Worm (Caenorhabditis elegans) whole organism, L1 larva: ENCODE results near the gene osta-1.

Source experiments
- fkh-10 ChIP-seq: sonication (generic microtip); optimal IDR thresholded peaks from 2 replicates; lab custom pipeline; 2017; ENCODE audit warnings: missing biosample characterization, missing genetic modification reagents, missing genetic modification characterization
- nhr-237 ChIP-seq: fragments of 150-350 bp; optimal IDR thresholded peaks from 2 replicates; lab custom pipeline; 2014; ENCODE audit warnings: missing biosample characterization, missing genetic modification characterization
- pqm-1 ChIP-seq: sonication (generic microtip); optimal IDR thresholded peaks from 3 replicates; lab custom pipeline; 2017; ENCODE audit warnings: missing biosample characterization, missing genetic modification characterization
- zag-1 ChIP-seq: fragments of 150-350 bp; optimal IDR thresholded peaks from 2 replicates; lab custom pipeline; 2014; ENCODE audit warnings: missing biosample characterization, missing genetic modification characterization

DNA sequence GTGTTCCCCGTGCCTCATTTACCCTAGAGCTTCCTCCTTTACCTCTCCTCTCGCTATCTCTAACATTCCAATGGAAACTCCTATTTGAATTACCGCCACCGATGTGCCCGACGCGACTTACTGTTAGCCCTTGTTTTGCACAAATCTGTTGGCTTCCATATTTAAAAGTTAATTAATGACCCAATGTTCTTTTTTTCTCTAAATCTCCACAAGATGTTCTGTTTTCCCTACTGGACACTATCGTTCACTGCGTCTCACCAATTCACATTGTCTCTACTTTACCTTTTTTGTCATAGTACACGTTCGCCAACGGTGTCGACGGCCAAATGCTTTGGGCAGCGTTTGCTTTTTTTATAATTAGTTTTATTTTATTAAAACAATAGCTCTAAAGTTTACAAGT, 5.9 kb upstream of the osta-1 start:
- no peak for TF ChIP-seq zag-1 (tag; lab: Kevin White, UChicago)
- no peak for TF ChIP-seq fkh-10 (GFP tag; lab: Kevin White, UChicago)
- no peak for TF ChIP-seq pqm-1 (tag; lab: Kevin White, UChicago)
- no peak for TF ChIP-seq nhr-237 (tag; lab: Kevin White, UChicago)
